Worm (Caenorhabditis elegans) whole organism, L4 larva: Measurements from ENCODE around the gene Y48C3A.20.

Experiments used
- F44E2.7 ChIP-seq: fragments of 200-800 bp; sonication (Bioruptor generic); IDR thresholded peaks from 2 replicates; pipeline ENCODE4 v2.1.2; 2022; ENCODE audit warnings: missing genetic modification characterization, missing compliant biosample characterization
- ceh-82 ChIP-seq: sonication (generic microtip); optimal IDR thresholded peaks from 2 replicates; lab custom pipeline; 2017; ENCODE audit warnings: missing biosample characterization, missing genetic modification characterization
- dve-1 ChIP-seq: sonication (generic microtip); optimal IDR thresholded peaks from 2 replicates; lab custom pipeline; 2017; ENCODE audit warnings: antibody characterized with exemption, mild to moderate bottlenecking, missing genetic modification characterization, missing compliant biosample characterization; ENCODE audit not compliant: insufficient read depth
- fos-1 ChIP-seq: fragments of 150-350 bp; optimal IDR thresholded peaks from 2 replicates; lab custom pipeline; 2014; ENCODE audit warnings: missing biosample characterization, missing genetic modification characterization
- lin-15B ChIP-seq: fragments of 150-350 bp; sonication (generic microtip); optimal IDR thresholded peaks from 3 replicates; lab custom pipeline; 2014; ENCODE audit warnings: missing biosample characterization, missing genetic modification characterization
- tra-1 ChIP-seq: fragments of 200-800 bp; sonication (Bioruptor generic); IDR thresholded peaks from 2 replicates; pipeline ENCODE4 v1.3.6; 2022; ENCODE audit warnings: missing genetic modification reagents, missing genetic modification characterization, missing compliant biosample characterization
- unc-39 ChIP-seq: sonication (generic microtip); optimal IDR thresholded peaks from 2 replicates; lab custom pipeline; 2017; ENCODE audit warnings: missing biosample characterization, missing genetic modification characterization
- unc-62 ChIP-seq, 3 experiments: fragments of 150-350 bp in 1 of 3; sonication (generic microtip); optimal IDR thresholded peaks in 2 of 3; peaks in 1 of 3; 1 replicate in 1 of 3; 2 replicates in 2 of 3; lab custom pipeline; 2014 to 2017; ENCODE audit warnings: missing biosample characterization in 3 of 3, missing genetic modification characterization in 3 of 3, missing genetic modification reagents in 3 of 3, missing genotype in 1 of 3

DNA sequence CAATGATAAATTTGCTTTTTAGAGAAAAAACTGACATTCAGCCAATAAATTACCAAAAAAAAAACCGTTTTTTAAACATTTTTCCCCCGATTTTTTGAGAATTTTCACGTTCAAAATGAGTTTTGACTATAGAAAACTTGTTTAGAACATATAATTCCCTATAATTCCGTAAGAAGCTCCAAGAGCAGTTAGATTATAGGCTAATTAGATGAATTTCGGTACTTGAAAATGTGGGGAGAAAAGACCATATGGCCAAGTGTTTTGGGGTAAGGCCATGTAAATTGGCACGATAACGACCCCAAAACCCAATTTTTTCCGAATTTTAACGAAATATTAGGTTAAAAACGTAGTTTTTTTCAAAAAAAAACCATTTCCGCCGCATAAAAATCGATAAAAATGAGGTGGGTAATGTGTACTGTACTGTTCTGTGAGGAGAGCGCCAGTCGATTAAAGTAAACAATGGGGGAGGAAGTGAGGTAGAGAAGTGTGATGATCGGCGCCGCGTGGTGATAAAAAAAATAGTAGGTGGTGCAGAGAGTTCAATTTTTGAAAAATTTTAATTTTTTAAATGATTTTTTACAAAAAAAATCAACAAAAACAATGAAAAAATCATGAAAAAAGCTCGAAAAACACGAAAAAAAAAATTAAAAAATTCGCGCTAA lies 36.2 kb upstream of the Y48C3A.20 start:
- TF ChIP-seq ceh-82 (tag; lab: Kevin White, UChicago) (no peak), fos-1 (tag; lab: Kevin White, UChicago) (no peak), unc-39 (no peak), unc-62 (GFP tag; optimal IDR thresholded peaks at IDR 0.05 in 1 of 2; lab: Kevin White, UChicago) (no peak), unc-62 (tag; optimal IDR thresholded peaks at IDR 0.05; lab: Kevin White, UChicago) (no peak), dve-1 (no peak), lin-15B (tag; lab: Kevin White, UChicago) (no peak), tra-1 (no peak), F44E2.7 (GFP tag; lab: Robert Waterston, UW) (no peak)
